Worm (Caenorhabditis elegans) whole organism, young adult: ENCODE data around the gene Y55F3BL.4.
A peak's percentile ranks its signal among the peaks of the same experiment; 100 is the strongest.

ENCODE experiments used
- B0019.2 ChIP-seq: fragments of 200-800 bp; sonication (Bioruptor generic); conservative IDR thresholded peaks from 2 replicates; pipeline ENCODE4 v1.3.6; 2022; ENCODE audit warnings: missing genetic modification reagents, missing genetic modification characterization, missing compliant biosample characterization
- B0261.1 ChIP-seq: sonication (generic microtip); optimal IDR thresholded peaks from 2 replicates; lab custom pipeline; 2016; ENCODE audit warnings: mild to moderate bottlenecking, missing genetic modification characterization, moderate library complexity, missing compliant biosample characterization
- D2030.7 ChIP-seq: fragments of 200-800 bp; sonication (Bioruptor generic); IDR thresholded peaks from 2 replicates; pipeline ENCODE4 v1.3.6; 2022; ENCODE audit warnings: missing genetic modification reagents, missing genetic modification characterization, missing compliant biosample characterization
- F22D6.2 ChIP-seq: sonication (generic microtip); optimal IDR thresholded peaks from 2 replicates; lab custom pipeline; 2016; ENCODE audit warnings: mild to moderate bottlenecking, missing genetic modification characterization, missing compliant biosample characterization
- F39B2.1 ChIP-seq: fragments of 200-800 bp; sonication (Bioruptor generic); IDR thresholded peaks from 2 replicates; pipeline ENCODE4 v1.3.6; 2022; ENCODE audit warnings: missing genetic modification reagents, missing genetic modification characterization, missing compliant biosample characterization
- F55B11.4 ChIP-seq: sonication (generic microtip); optimal IDR thresholded peaks from 2 replicates; lab custom pipeline; 2016; ENCODE audit warnings: missing compliant biosample characterization, missing genetic modification characterization, borderline replicate concordance; ENCODE audit not compliant: insufficient read depth
- F57A8.1 ChIP-seq: fragments of 200-800 bp; sonication (Bioruptor generic); optimal IDR thresholded peaks from 2 replicates; lab custom pipeline; 2018; ENCODE audit warnings: mild to moderate bottlenecking, missing genetic modification characterization, moderate library complexity, missing compliant biosample characterization
- T26A5.8 ChIP-seq: sonication (generic microtip); optimal IDR thresholded peaks from 2 replicates; lab custom pipeline; 2016; ENCODE audit warnings: missing genetic modification characterization, missing compliant biosample characterization
- Y67H2A.10 ChIP-seq: fragments of 200-800 bp; sonication (Bioruptor generic); conservative IDR thresholded peaks from 2 replicates; pipeline ENCODE4 v1.3.6; 2022; ENCODE audit warnings: missing genetic modification reagents, missing genetic modification characterization, missing compliant biosample characterization
- akir-1 ChIP-seq: fragments of 200-800 bp; sonication (Bioruptor generic); optimal IDR thresholded peaks from 2 replicates; lab custom pipeline; 2018; ENCODE audit warnings: mild to moderate bottlenecking, missing genetic modification characterization, moderate library complexity, missing compliant biosample characterization
- aptf-2 ChIP-seq: fragments of 200-800 bp; sonication (Bioruptor generic); conservative IDR thresholded peaks from 2 replicates; pipeline ENCODE4 v1.3.6; 2022; ENCODE audit warnings: missing genetic modification reagents, missing genetic modification characterization, missing compliant biosample characterization
- atf-7 ChIP-seq: sonication (generic microtip); optimal IDR thresholded peaks from 2 replicates; lab custom pipeline; 2017; ENCODE audit warnings: mild to moderate bottlenecking, missing genetic modification characterization, missing compliant biosample characterization
- attf-5 ChIP-seq: fragments of 200-800 bp; sonication (Bioruptor generic); optimal IDR thresholded peaks from 2 replicates; lab custom pipeline; 2018; ENCODE audit warnings: mild to moderate bottlenecking, missing genetic modification characterization, missing compliant biosample characterization
- cebp-1 ChIP-seq, 2 experiments: fragments of 200-800 bp in 1 of 2; sonication (Bioruptor generic) in 1 of 2; sonication (generic microtip) in 1 of 2; IDR thresholded peaks in 1 of 2; optimal IDR thresholded peaks in 1 of 2; 2 replicates each; pipeline versions ENCODE4 v1.3.6 to Lab custom; 2017 to 2022; ENCODE audit warnings: missing compliant biosample characterization in 2 of 2, missing genetic modification characterization in 2 of 2, mild to moderate bottlenecking in 1 of 2, missing genetic modification reagents in 1 of 2, moderate library complexity in 1 of 2
- ceh-100 ChIP-seq: fragments of 200-800 bp; sonication (Bioruptor generic); IDR thresholded peaks from 2 replicates; pipeline ENCODE4 v1.3.6; 2022; ENCODE audit warnings: missing genetic modification reagents, missing genetic modification characterization, missing compliant biosample characterization
- ceh-91 ChIP-seq: fragments of 200-800 bp; sonication (Bioruptor generic); IDR thresholded peaks from 2 replicates; pipeline ENCODE4 v1.3.6; 2022; ENCODE audit warnings: missing genetic modification reagents, missing genetic modification characterization, missing compliant biosample characterization
- egl-18 ChIP-seq: fragments of 200-800 bp; sonication (Bioruptor generic); IDR thresholded peaks from 2 replicates; pipeline ENCODE4 v1.3.6; 2022; ENCODE audit warnings: missing genetic modification reagents, missing genetic modification characterization, missing compliant biosample characterization
- egrh-3 ChIP-seq: fragments of 200-800 bp; sonication (Bioruptor generic); IDR thresholded peaks from 2 replicates; pipeline ENCODE4 v1.3.6; 2022; ENCODE audit warnings: missing genetic modification reagents, missing genetic modification characterization, missing compliant biosample characterization
- hlh-26 ChIP-seq: fragments of 200-800 bp; sonication (Bioruptor generic); conservative IDR thresholded peaks from 2 replicates; pipeline ENCODE4 v1.3.6; 2022; ENCODE audit warnings: missing genetic modification reagents, missing genetic modification characterization, missing compliant biosample characterization
- hrde-1 ChIP-seq: sonication (generic microtip); optimal IDR thresholded peaks from 2 replicates; lab custom pipeline; 2016; ENCODE audit warnings: missing genetic modification characterization, mild to moderate bottlenecking, missing compliant biosample characterization, moderate library complexity, missing genotype, missing genetic modification reagents, borderline replicate concordance
- lin-26 ChIP-seq: fragments of 200-800 bp; sonication (Bioruptor generic); IDR thresholded peaks from 2 replicates; pipeline ENCODE4 v1.3.6; 2022; ENCODE audit warnings: missing genetic modification reagents, missing genetic modification characterization, missing compliant biosample characterization
- lin-35 ChIP-seq, 3 experiments: fragments of 150-350 bp in 2 of 3; sonication (generic microtip) in 1 of 3; optimal IDR thresholded peaks; 2 replicates each; lab custom pipeline; 2014 to 2018; ENCODE audit warnings: missing biosample characterization in 3 of 3, missing genetic modification characterization in 3 of 3, missing genetic modification reagents in 3 of 3
- lin-40 ChIP-seq: sonication (generic microtip); optimal IDR thresholded peaks from 2 replicates; lab custom pipeline; 2016; ENCODE audit warnings: missing genetic modification characterization, mild to moderate bottlenecking, missing compliant biosample characterization, missing genotype, missing genetic modification reagents
- lsl-1 ChIP-seq: fragments of 200-800 bp; sonication (Bioruptor generic); optimal IDR thresholded peaks from 2 replicates; lab custom pipeline; 2018; ENCODE audit warnings: mild to moderate bottlenecking, missing genetic modification characterization, moderate library complexity, missing compliant biosample characterization
- madf-8 ChIP-seq: fragments of 200-800 bp; sonication (Bioruptor generic); conservative IDR thresholded peaks from 2 replicates; pipeline ENCODE4 v1.3.6; 2022; ENCODE audit warnings: missing genetic modification reagents, missing genetic modification characterization, missing compliant biosample characterization
- mel-28 ChIP-seq: sonication (generic microtip); optimal IDR thresholded peaks from 2 replicates; lab custom pipeline; 2016; ENCODE audit warnings: borderline replicate concordance, mild to moderate bottlenecking, missing genetic modification characterization, missing compliant biosample characterization
- nfya-2 ChIP-seq: fragments of 200-800 bp; sonication (Bioruptor generic); IDR thresholded peaks from 2 replicates; pipeline ENCODE4 v1.3.6; 2022; ENCODE audit warnings: missing genetic modification reagents, missing genetic modification characterization, missing compliant biosample characterization
- nhr-80 ChIP-seq: sonication (generic microtip); optimal IDR thresholded peaks from 2 replicates; lab custom pipeline; 2016; ENCODE audit warnings: missing genetic modification characterization, missing compliant biosample characterization
- pha-4 ChIP-seq: fragments of 150-350 bp; sonication (generic microtip); optimal IDR thresholded peaks from 2 replicates; lab custom pipeline; 2014; ENCODE audit warnings: missing biosample characterization, missing genetic modification reagents, missing genetic modification characterization
- rcor-1 ChIP-seq: fragments of 200-800 bp; sonication (Bioruptor generic); IDR thresholded peaks from 2 replicates; pipeline ENCODE4 v1.3.6; 2022; ENCODE audit warnings: missing genetic modification reagents, missing genetic modification characterization, missing compliant biosample characterization
- rec-8 ChIP-seq, 2 experiments: sonication (generic microtip); optimal IDR thresholded peaks; 2 replicates each; lab custom pipeline; 2016; ENCODE audit warnings: mild to moderate bottlenecking in 2 of 2, missing genetic modification characterization in 2 of 2, missing genetic modification reagents in 2 of 2, missing genotype in 2 of 2, missing biosample characterization in 1 of 2, missing compliant biosample characterization in 1 of 2, moderate library complexity in 1 of 2
- sdz-38 ChIP-seq: sonication (generic microtip); optimal IDR thresholded peaks from 2 replicates; lab custom pipeline; 2016; ENCODE audit warnings: missing genotype, missing genetic modification characterization, missing compliant biosample characterization
- snpc-4 ChIP-seq, 5 experiments: fragments of 150-350 bp in 1 of 5; sonication (generic microtip) in 4 of 5; optimal IDR thresholded peaks; 2 replicates each; lab custom pipeline; 2014 to 2018; ENCODE audit warnings: missing genetic modification characterization in 5 of 5, missing biosample characterization in 3 of 5, antibody characterized with exemption in 2 of 5, mild to moderate bottlenecking in 2 of 5, missing compliant biosample characterization in 2 of 5, missing genotype in 2 of 5, moderate library complexity in 2 of 5, missing genetic modification reagents in 1 of 5
- sptf-2 ChIP-seq: fragments of 200-800 bp; sonication (Bioruptor generic); optimal IDR thresholded peaks from 2 replicates; lab custom pipeline; 2018; ENCODE audit warnings: mild to moderate bottlenecking, missing genetic modification characterization, missing compliant biosample characterization
- tlf-1 ChIP-seq: fragments of 200-800 bp; sonication (Bioruptor generic); optimal IDR thresholded peaks from 2 replicates; lab custom pipeline; 2018; ENCODE audit warnings: mild to moderate bottlenecking, missing genetic modification characterization, missing compliant biosample characterization
- unc-130 ChIP-seq: sonication (generic microtip); optimal IDR thresholded peaks from 2 replicates; lab custom pipeline; 2016; ENCODE audit warnings: missing genetic modification reagents, missing genetic modification characterization, missing compliant biosample characterization
- xnd-1 ChIP-seq: sonication (generic microtip); optimal IDR thresholded peaks from 2 replicates; lab custom pipeline; 2016; ENCODE audit warnings: missing genotype, missing genetic modification reagents, missing genetic modification characterization, missing compliant biosample characterization
- zfh-2 ChIP-seq: fragments of 200-800 bp; sonication (Bioruptor generic); conservative IDR thresholded peaks from 2 replicates; pipeline ENCODE4 v1.3.6; 2022; ENCODE audit warnings: missing genetic modification reagents, missing genetic modification characterization, missing compliant biosample characterization
- zim-3 ChIP-seq: sonication (generic microtip); optimal IDR thresholded peaks from 2 replicates; lab custom pipeline; 2017; ENCODE audit warnings: mild to moderate bottlenecking, missing genetic modification characterization, moderate library complexity, missing compliant biosample characterization
- ztf-28 ChIP-seq: fragments of 200-800 bp; sonication (Bioruptor generic); IDR thresholded peaks from 2 replicates; pipeline ENCODE4 v1.3.6; 2022; ENCODE audit warnings: missing genetic modification reagents, missing genetic modification characterization, missing compliant biosample characterization
- ztf-3 ChIP-seq: fragments of 200-800 bp; sonication (Bioruptor generic); optimal IDR thresholded peaks from 2 replicates; lab custom pipeline; 2018; ENCODE audit warnings: mild to moderate bottlenecking, missing genetic modification characterization, missing compliant biosample characterization

Gene Y55F3BL.4

ce11 chrIV:842630-843029, 37.7 kb downstream of the Y55F3BL.4 start (continued):
- TF ChIP-seq ceh-91 (GFP tag; lab: Robert Waterston, UW) = no peak
- TF ChIP-seq pha-4 (tag; lab: Kevin White, UChicago) = no peak
- TF ChIP-seq mel-28 = no peak
- 0 out of 2 replicates have a peak, but pooled peaks have one; percentile 26 for TF ChIP-seq ztf-28 (GFP tag; lab: Robert Waterston, UW)
- TF ChIP-seq rcor-1 (GFP tag; lab: Robert Waterston, UW) = no peak
- no peak for TF ChIP-seq xnd-1
- TF ChIP-seq hlh-26 (GFP tag; lab: Robert Waterston, UW) = no peak
- TF ChIP-seq ceh-100 (GFP tag; lab: Robert Waterston, UW) = no peak
- no peak for TF ChIP-seq tlf-1 (GFP tag; lab: Kevin White, UChicago)
- peak; percentile 28 for TF ChIP-seq unc-130
- TF ChIP-seq Y67H2A.10 (GFP tag; lab: Robert Waterston, UW) = no peak
- peak; percentile 74 for TF ChIP-seq D2030.7 (GFP tag; lab: Robert Waterston, UW)
- TF ChIP-seq sptf-2 (GFP tag; lab: Kevin White, UChicago) = no peak
- TF ChIP-seq F55B11.4 (tag; lab: Kevin White, UChicago) = no peak
- no peak for TF ChIP-seq egl-18 (GFP tag; lab: Robert Waterston, UW)
- TF ChIP-seq zim-3 (tag; lab: Kevin White, UChicago) = no peak

DNA sequence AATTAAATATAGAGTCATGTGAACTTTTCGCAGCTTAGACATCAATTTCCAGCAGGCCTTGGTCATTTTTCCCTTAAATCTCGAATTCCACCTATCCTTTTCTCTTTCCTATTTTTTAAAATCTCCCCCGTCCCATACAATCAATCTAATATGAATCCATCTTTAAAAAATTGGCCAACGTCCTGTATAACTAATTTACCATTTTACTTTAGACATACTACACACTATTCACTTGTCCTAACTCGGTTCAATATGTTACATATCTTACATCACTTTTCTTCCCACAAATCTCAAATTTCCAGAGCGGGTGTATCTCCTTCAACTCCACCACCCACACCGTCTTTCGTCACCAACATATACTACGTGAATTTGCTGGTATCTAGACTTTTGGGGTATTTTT, 40.3 kb downstream of the Y55F3BL.4 start, which contains the start of gene lgc-33:
Gene lgc-33 (plus strand): TSS at position 301 of the 400 bp plus-strand sequence.
- TF ChIP-seq F57A8.1 (GFP tag; lab: Kevin White, UChicago) (no peak), F39B2.1 (GFP tag; lab: Robert Waterston, UW) (no peak), zim-3 (tag; lab: Kevin White, UChicago) (no peak), sdz-38 (tag; lab: Kevin White, UChicago) (no peak), madf-8 (no peak), cebp-1 (GFP tag; IDR thresholded peaks at IDR 0.05; lab: Robert Waterston, UW) (no peak), cebp-1 (tag; optimal IDR thresholded peaks at IDR 0.05; lab: Kevin White, UChicago) (no peak), lin-26 (no peak)

DNA sequence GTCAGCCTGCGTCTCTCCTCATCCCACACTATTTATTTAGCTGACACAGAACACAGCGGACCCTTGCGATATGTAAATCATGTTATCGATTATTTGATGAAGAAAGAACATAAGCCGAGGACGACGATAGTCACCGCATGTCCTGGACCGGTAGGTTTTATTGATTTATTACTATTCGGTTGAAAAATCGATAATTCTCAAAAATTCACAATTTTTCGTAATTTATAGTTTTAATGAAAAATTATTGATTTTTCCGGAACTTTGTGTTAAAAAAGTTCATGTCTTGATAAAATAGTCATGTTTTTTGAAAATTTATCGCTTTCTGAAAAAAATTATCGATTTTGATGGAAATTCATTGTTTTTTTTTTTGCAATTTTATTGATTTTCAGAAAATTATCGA, 43.3 kb downstream of the Y55F3BL.4 start:
- TF ChIP-seq aptf-2 (no peak), lsl-1 (GFP tag; lab: Kevin White, UChicago) (no peak), zfh-2 (no peak), B0019.2 (GFP tag; lab: Robert Waterston, UW) (no peak), akir-1 (GFP tag; lab: Kevin White, UChicago) (no peak), lin-35 (GFP tag; optimal IDR thresholded peaks at IDR 0.05; lab: Kevin White, UChicago) (no peak), lin-40 (no peak), sptf-2 (GFP tag; lab: Kevin White, UChicago) (no peak), egrh-3 (GFP tag; lab: Robert Waterston, UW) (no peak), rec-8 (tag; optimal IDR thresholded peaks at IDR 0.05; lab: Kevin White, UChicago) (no peak), F22D6.2 (tag; lab: Kevin White, UChicago) (no peak), hrde-1 (tag; lab: Kevin White, UChicago) (no peak), B0261.1 (no peak), snpc-4 (GFP tag; optimal IDR thresholded peaks at IDR 0.05; lab: Kevin White, UChicago) (no peak), snpc-4 (tag; optimal IDR thresholded peaks at IDR 0.05; lab: Kevin White, UChicago) (no peak), atf-7 (tag; lab: Kevin White, UChicago) (no peak), nfya-2 (GFP tag; lab: Robert Waterston, UW) (no peak), nhr-80 (tag; lab: Kevin White, UChicago) (no peak), attf-5 (GFP tag; lab: Kevin White, UChicago) (no peak), ztf-3 (GFP tag; lab: Kevin White, UChicago) (no peak), T26A5.8 (tag; lab: Kevin White, UChicago) (no peak)
- TF ChIP-seq, all 124 proteins: peak for 0
